Worm (Caenorhabditis elegans) whole organism, mixed stage, embryonic: Measurements from ENCODE around the gene F17C11.12.

Source experiments
- ces-1 ChIP-seq: fragments of 150-350 bp; optimal IDR thresholded peaks from 2 replicates; lab custom pipeline; 2014; ENCODE audit warnings: missing biosample characterization, missing genetic modification reagents, missing genetic modification characterization
- cnd-1 ChIP-seq: fragments of 200-800 bp; sonication (Bioruptor generic); optimal IDR thresholded peaks from 2 replicates; lab custom pipeline; 2018; ENCODE audit warnings: mild to moderate bottlenecking, missing genetic modification characterization, missing compliant biosample characterization
- elt-1 ChIP-seq: sonication (generic microtip); optimal IDR thresholded peaks from 2 replicates; lab custom pipeline; 2017; ENCODE audit warnings: missing genetic modification characterization, mild to moderate bottlenecking, missing compliant biosample characterization, antibody characterized with exemption, moderate library complexity, borderline replicate concordance; ENCODE audit not compliant: insufficient read depth
- mep-1 ChIP-seq: fragments of 150-350 bp; optimal IDR thresholded peaks from 2 replicates; lab custom pipeline; 2017; ENCODE audit warnings: missing biosample characterization, missing genetic modification reagents, missing genetic modification characterization, inconsistent platforms
- nhr-12 ChIP-seq: fragments of 150-350 bp; optimal IDR thresholded peaks from 2 replicates; lab custom pipeline; 2014; ENCODE audit warnings: missing biosample characterization, missing genetic modification characterization
- pha-4 ChIP-seq: fragments of 150-350 bp; optimal IDR thresholded peaks from 2 replicates; lab custom pipeline; 2018; ENCODE audit warnings: missing biosample characterization, missing genetic modification reagents, missing genetic modification characterization
- snpc-4 ChIP-seq: fragments of 150-350 bp; optimal IDR thresholded peaks from 2 replicates; lab custom pipeline; 2014; ENCODE audit warnings: missing biosample characterization, missing genetic modification characterization
- unc-39 ChIP-seq: fragments of 150-350 bp; optimal IDR thresholded peaks from 2 replicates; lab custom pipeline; 2014; ENCODE audit warnings: missing biosample characterization, missing genetic modification characterization
- unc-62 ChIP-seq: fragments of 150-350 bp; optimal IDR thresholded peaks from 2 replicates; lab custom pipeline; 2014; ENCODE audit warnings: missing biosample characterization, missing genetic modification reagents, missing genetic modification characterization

ce11 chrV:10890980-10891379 is 45.7 kb downstream of the F17C11.12 start, which contains the start of gene F32D8.12:
- TF ChIP-seq nhr-12 (tag; lab: Kevin White, UChicago) (no peak), unc-62 (GFP tag; lab: Kevin White, UChicago) (no peak), ces-1 (GFP tag; lab: Kevin White, UChicago) (no peak), mep-1 (tag; lab: Kevin White, UChicago) (no peak), elt-1 (tag; lab: Kevin White, UChicago) (no peak), cnd-1 (tag; lab: Kevin White, UChicago) (no peak), pha-4 (tag; lab: Kevin White, UChicago) (no peak), unc-39 (tag; lab: Kevin White, UChicago) (no peak), snpc-4 (tag; lab: Kevin White, UChicago) (no peak)
